Fruit fly (Drosophila melanogaster): Measurements from ENCODE around the gene Idgf1.

- no peak for TF ChIP-seq Adf1 (GFP tag; IDR thresholded peaks at IDR 0.05)
- TF ChIP-seq twi (tag; optimal IDR thresholded peaks at IDR 0.05), result no peak
- no peak for TF ChIP-seq CG13123 (GFP tag; optimal IDR thresholded peaks at IDR 0.05)
- TF ChIP-seq az2 (GFP tag; optimal IDR thresholded peaks at IDR 0.05), result no peak
- no peak for TF ChIP-seq wek (GFP tag; optimal IDR thresholded peaks at IDR 0.05)
- no peak for TF ChIP-seq cad (GFP tag; optimal IDR thresholded peaks at IDR 0.05)
- TF ChIP-seq Hsf (GFP tag; optimal IDR thresholded peaks at IDR 0.05), result no peak
- no peak for TF ChIP-seq CG2120 (GFP tag; optimal IDR thresholded peaks at IDR 0.05)
Observed at dm6 chr2L:16450891-16451290, 5.8 kb downstream of the Idgf1 start, which contains the start of gene Idgf3.
